Worm (Caenorhabditis elegans) whole organism, L4/young adult: ENCODE data around the gene iglr-2.

Experiments
- W03F9.2 ChIP-seq: fragments of 150-350 bp; optimal IDR thresholded peaks from 2 replicates; lab custom pipeline; 2014; ENCODE audit warnings: missing biosample characterization, missing genetic modification characterization
- dao-5 ChIP-seq: sonication (generic microtip); optimal IDR thresholded peaks from 2 replicates; lab custom pipeline; 2016; ENCODE audit warnings: missing genotype, missing genetic modification characterization, moderate library complexity, missing compliant biosample characterization
- him-1 ChIP-seq: sonication (generic microtip); optimal IDR thresholded peaks from 2 replicates; lab custom pipeline; 2016; ENCODE audit warnings: missing genotype, missing genetic modification reagents, missing genetic modification characterization, missing compliant biosample characterization

ce11 chrIII:8356407-8356881, 25.3 kb upstream of the iglr-2 start:
- TF ChIP-seq him-1 (tag; lab: Kevin White, UChicago): no peak
- peak; percentile 46 for TF ChIP-seq W03F9.2
- no peak for TF ChIP-seq dao-5 (tag; lab: Kevin White, UChicago)
